Worm (Caenorhabditis elegans): ENCODE results near the gene Y38H8A.12.

- TF ChIP-seq klf-2 (GFP tag; conservative IDR thresholded peaks at IDR 0.05) (no peak), ztf-29 (GFP tag; IDR thresholded peaks at IDR 0.05) (no peak), ref-1 (GFP tag; conservative IDR thresholded peaks at IDR 0.05) (no peak), ztf-23 (GFP tag; IDR thresholded peaks at IDR 0.05) (no peak), tab-1 (GFP tag; IDR thresholded peaks at IDR 0.05) (no peak)
Measured at ce11 chrIV:13505662-13506061, 44.9 kb upstream of the Y38H8A.12 start, which contains the start of gene nlp-17.
